Fruit fly (Drosophila melanogaster): ENCODE results near the gene CG32641.

The CG32641 gene

dm6 chrX:13159481-13159880 lies 24.8 kb upstream of the CG32641 start, which contains the start of the genes Bap60 and CG12096 (continued):
- TF ChIP-seq Stat92E (GFP tag; optimal IDR thresholded peaks at IDR 0.05) (peak in 1 of 3 experiments; percentile 42), CoRest (tag; optimal IDR thresholded peaks at IDR 0.05) (peak; percentile 90), CG10321 (GFP tag; IDR thresholded peaks at IDR 0.05) (no peak), ap (GFP tag; IDR thresholded peaks at IDR 0.05) (no peak; the same call in 1 of the 2 replicates), CG6254 (GFP tag; optimal IDR thresholded peaks at IDR 0.05) (peak; percentile 43), Nf-YB (GFP tag; optimal IDR thresholded peaks at IDR 0.05) (peak; percentile 45), ssp (GFP tag; IDR thresholded peaks at IDR 0.05) (peak; percentile 63), dysf (GFP tag; IDR thresholded peaks at IDR 0.05) (peak; percentile 75; the same call in 2 of the 3 replicates), pb (GFP tag; optimal IDR thresholded peaks at IDR 0.05) (peak; percentile 57), ase (GFP tag; IDR thresholded peaks at IDR 0.05) (peak; percentile 29; the same call in 1 of the 3 replicates), Gsc (GFP tag; IDR thresholded peaks at IDR 0.05) (0 out of 2 replicates have a peak, but pooled peaks have one; percentile 8), kay (GFP tag; optimal IDR thresholded peaks at IDR 0.05) (peak; percentile 35), Ets65A (GFP tag) (peak; percentile 99), grau (tag; optimal IDR thresholded peaks at IDR 0.05) (peak; percentile 82), az2 (GFP tag; optimal IDR thresholded peaks at IDR 0.05) (peak; percentile 61), chinmo (GFP tag; IDR thresholded peaks at IDR 0.05; ENCODE audit: partially characterized antibody) (peak; percentile 68; the same call in 1 of the 4 replicates), gce (GFP tag; IDR thresholded peaks at IDR 0.05) (no peak), Spps (tag; optimal IDR thresholded peaks at IDR 0.05) (peak; percentile 23), gt (GFP tag; IDR thresholded peaks at IDR 0.05) (0 out of 2 replicates have a peak, but pooled peaks have one; percentile 39), Nf-YC (tag; optimal IDR thresholded peaks at IDR 0.05) (peak; percentile 76), CG12769 (tag; optimal IDR thresholded peaks at IDR 0.05) (no peak), CG1233 (GFP tag; optimal IDR thresholded peaks at IDR 0.05) (peak; percentile 62), Myb (GFP tag; optimal IDR thresholded peaks at IDR 0.05) (peak; percentile 93), CG12744 (GFP tag; optimal IDR thresholded peaks at IDR 0.05) (peak; percentile 68), CG16815 (GFP tag; optimal IDR thresholded peaks at IDR 0.05) (peak; percentile 58), CG18476 (GFP tag; optimal IDR thresholded peaks at IDR 0.05) (peak; percentile 34), CG15479 (GFP tag; optimal IDR thresholded peaks at IDR 0.05) (no peak), CG2129 (GFP tag; IDR thresholded peaks at IDR 0.05; ENCODE audit: partially characterized antibody) (peak; percentile 94), CG9876 (GFP tag; optimal IDR thresholded peaks at IDR 0.05) (peak; percentile 74), CG11085 (GFP tag; IDR thresholded peaks at IDR 0.05) (no peak), nau (GFP tag; optimal IDR thresholded peaks at IDR 0.05) (no peak), crp (GFP tag; optimal IDR thresholded peaks at IDR 0.05) (peak in 1 of 2 experiments; percentile 45), CG16779 (GFP tag; IDR thresholded peaks at IDR 0.05) (no peak), CG10267 (tag; optimal IDR thresholded peaks at IDR 0.05) (peak; percentile 78), Dip2 (GFP tag; IDR thresholded peaks at IDR 0.05) (no peak), amos (GFP tag; IDR thresholded peaks at IDR 0.05; ENCODE audit: partially characterized antibody) (peak; percentile 81), CG17359 (tag; optimal IDR thresholded peaks at IDR 0.05) (peak; percentile 58), cad (GFP tag; optimal IDR thresholded peaks at IDR 0.05) (no peak), Optix (GFP tag; IDR thresholded peaks at IDR 0.05) (peak; percentile 13; the same call in 1 of the 3 replicates), CG9437 (GFP tag; optimal IDR thresholded peaks at IDR 0.05) (peak; percentile 77), CG8388 (GFP tag; optimal IDR thresholded peaks at IDR 0.05) (peak; percentile 58), Ssrp (tag; optimal IDR thresholded peaks at IDR 0.05) (peak; percentile 71), Atf-2 (GFP tag; optimal IDR thresholded peaks at IDR 0.05) (peak; percentile 56), CG9817 (tag; optimal IDR thresholded peaks at IDR 0.05) (peak; percentile 85), CG6813 (GFP tag; optimal IDR thresholded peaks at IDR 0.05) (no peak), YL-1 (GFP tag; optimal IDR thresholded peaks at IDR 0.05) (peak; percentile 82), pfk (GFP tag; optimal IDR thresholded peaks at IDR 0.05) (peak; percentile 21), psq (GFP tag; optimal IDR thresholded peaks at IDR 0.05) (peak; percentile 30), nerfin-2 (GFP tag; IDR thresholded peaks at IDR 0.05; ENCODE audit: partially characterized antibody) (peak; percentile 84), CG12299 (tag; optimal IDR thresholded peaks at IDR 0.05) (peak; percentile 50)

Data from whole organism, embryonic.